Fruit fly (Drosophila melanogaster): ENCODE measurements around the gene nol.

- TF ChIP-seq ttk (optimal IDR thresholded peaks at IDR 0.05) (no peak), psq (optimal IDR thresholded peaks at IDR 0.05) (no peak)
Observed at dm6 chr3L:11135846-11136245, 5.2 kb downstream of the nol start, which contains the start of gene IRSp53.

Data from Kc167 (cell line).